Worm (Caenorhabditis elegans) whole organism, midembryonic: ENCODE results near the gene T12B3.2.

Experiments
- T22C8.4 ChIP-seq: fragments of 200-800 bp; sonication (Bioruptor generic); IDR thresholded peaks from 2 replicates; pipeline ENCODE4 v1.3.6; 2022; ENCODE audit warnings: missing genetic modification characterization, missing compliant biosample characterization
- cog-1 ChIP-seq: sonication (generic microtip); optimal IDR thresholded peaks from 2 replicates; lab custom pipeline; 2016; ENCODE audit warnings: missing genetic modification characterization, missing compliant biosample characterization
- flt-1 ChIP-seq: fragments of 200-800 bp; sonication (Bioruptor generic); IDR thresholded peaks from 2 replicates; pipeline ENCODE4 v1.3.6; 2022; ENCODE audit warnings: missing genetic modification characterization, missing compliant biosample characterization
- klf-2 ChIP-seq: fragments of 200-800 bp; sonication (Bioruptor generic); conservative IDR thresholded peaks from 2 replicates; pipeline ENCODE4 v1.3.6; 2022; ENCODE audit warnings: missing genetic modification reagents, missing genetic modification characterization, missing compliant biosample characterization
- med-1 ChIP-seq: sonication (generic microtip); optimal IDR thresholded peaks from 2 replicates; lab custom pipeline; 2017; ENCODE audit warnings: missing genetic modification characterization, mild to moderate bottlenecking, missing compliant biosample characterization, antibody characterized with exemption, missing genetic modification reagents; ENCODE audit not compliant: insufficient read depth
- ref-1 ChIP-seq: fragments of 200-800 bp; sonication (Bioruptor generic); conservative IDR thresholded peaks from 2 replicates; pipeline ENCODE4 v1.3.6; 2022; ENCODE audit warnings: missing genetic modification reagents, missing genetic modification characterization, missing compliant biosample characterization
- tab-1 ChIP-seq: fragments of 200-800 bp; sonication (Bioruptor generic); IDR thresholded peaks from 2 replicates; pipeline ENCODE4 v1.3.6; 2022; ENCODE audit warnings: missing genetic modification characterization, missing compliant biosample characterization
- ztf-23 ChIP-seq: fragments of 200-800 bp; sonication (Bioruptor generic); IDR thresholded peaks from 2 replicates; pipeline ENCODE4 v1.3.6; 2022; ENCODE audit warnings: missing genetic modification reagents, missing genetic modification characterization, missing compliant biosample characterization
- ztf-29 ChIP-seq: fragments of 200-800 bp; sonication (Bioruptor generic); IDR thresholded peaks from 2 replicates; pipeline ENCODE4 v1.3.6; 2022; ENCODE audit warnings: missing genetic modification reagents, missing genetic modification characterization, missing compliant biosample characterization

The T12B3.2 gene

ce11 chrIV:7424198-7424597 is 47.6 kb downstream of the T12B3.2 start, which contains the start of gene unc-82:
TSS of gene unc-82 (plus strand) at chrIV:7424498.
- TF ChIP-seq T22C8.4 (no peak), tab-1 (GFP tag; lab: Robert Waterston, UW) (no peak), ref-1 (no peak), flt-1 (no peak), ztf-23 (no peak), med-1 (no peak), klf-2 (GFP tag; lab: Robert Waterston, UW) (no peak), cog-1 (tag; lab: Kevin White, UChicago) (no peak), ztf-29 (GFP tag; lab: Robert Waterston, UW) (no peak)

- TF ChIP-seq ref-1 (no peak), tab-1 (GFP tag; lab: Robert Waterston, UW) (no peak), flt-1 (no peak), cog-1 (tag; lab: Kevin White, UChicago) (no peak), ztf-29 (GFP tag; lab: Robert Waterston, UW) (no peak), T22C8.4 (no peak), ztf-23 (no peak), klf-2 (GFP tag; lab: Robert Waterston, UW) (no peak), med-1 (no peak)
Observed at ce11 chrIV:7426055-7426454, 49.4 kb downstream of the T12B3.2 start.

- TF ChIP-seq T22C8.4 (no peak), med-1 (no peak), tab-1 (GFP tag; lab: Robert Waterston, UW) (no peak), klf-2 (GFP tag; lab: Robert Waterston, UW) (no peak), ztf-29 (GFP tag; lab: Robert Waterston, UW) (no peak), ref-1 (no peak), cog-1 (tag; lab: Kevin White, UChicago) (no peak), ztf-23 (no peak), flt-1 (no peak)
Observed at ce11 chrIV:7428347-7428746, 51.7 kb downstream of the T12B3.2 start.
